Worm (Caenorhabditis elegans): ENCODE data around the gene F01F1.11.

Gene F01F1.11

ce11 chrIII:5853240-5853639, 18.4 kb downstream of the F01F1.11 start, which contains the start of gene ddx-23 (continued):
- 0 out of 2 replicates have a peak, but pooled peaks have one; percentile 2 for TF ChIP-seq nhr-19 (GFP tag; conservative IDR thresholded peaks at IDR 0.05)
- peak; percentile 11 for TF ChIP-seq dsc-1 (tag; optimal IDR thresholded peaks at IDR 0.05)
- TF ChIP-seq dpl-1 (GFP tag; optimal IDR thresholded peaks at IDR 0.05): peak; percentile 43 to 78 (median 60)
- peak; percentile 70 for TF ChIP-seq aly-2 (tag; optimal IDR thresholded peaks at IDR 0.05)

ce11 chrIII:5846412-5846811, 25.3 kb downstream of the F01F1.11 start:
- TF ChIP-seq aly-2 (tag; optimal IDR thresholded peaks at IDR 0.05) (no peak), unc-30 (tag; optimal IDR thresholded peaks at IDR 0.05) (no peak), mab-9 (GFP tag; IDR thresholded peaks at IDR 0.05) (no peak), blmp-1 (tag; optimal IDR thresholded peaks at IDR 0.05) (no peak), nhr-19 (GFP tag; conservative IDR thresholded peaks at IDR 0.05) (no peak), fos-1 (tag; optimal IDR thresholded peaks at IDR 0.05) (no peak), ztf-4 (tag; optimal IDR thresholded peaks at IDR 0.05) (no peak), nhr-47 (tag; optimal IDR thresholded peaks at IDR 0.05) (peak; percentile 11), C34B4.2 (tag; optimal IDR thresholded peaks at IDR 0.05) (no peak), snu-23 (GFP tag; optimal IDR thresholded peaks at IDR 0.05) (no peak), xbp-1 (tag; optimal IDR thresholded peaks at IDR 0.05) (no peak), sox-4 (tag; optimal IDR thresholded peaks at IDR 0.05) (no peak), lsy-2 (tag; optimal IDR thresholded peaks at IDR 0.05) (peak in 1 of 2 experiments; percentile 5), ceh-90 (tag; optimal IDR thresholded peaks at IDR 0.05) (no peak), pax-3 (tag; optimal IDR thresholded peaks at IDR 0.05) (no peak), jun-1 (tag; optimal IDR thresholded peaks at IDR 0.05) (no peak), tlp-1 (tag; optimal IDR thresholded peaks at IDR 0.05) (no peak), hlh-4 (tag; optimal IDR thresholded peaks at IDR 0.05) (no peak), nhr-20 (tag; optimal IDR thresholded peaks at IDR 0.05) (no peak), lin-15B (tag; optimal IDR thresholded peaks at IDR 0.05) (no peak), fkh-4 (tag; optimal IDR thresholded peaks at IDR 0.05; ENCODE audit: borderline replicate concordance) (no peak), lin-35 (GFP tag; optimal IDR thresholded peaks at IDR 0.05) (no peak), egl-27 (tag; optimal IDR thresholded peaks at IDR 0.05) (no peak), ceh-82 (tag; optimal IDR thresholded peaks at IDR 0.05) (peak in 1 of 3 experiments; percentile 38), nhr-71 (tag; optimal IDR thresholded peaks at IDR 0.05) (peak; percentile 20), ceh-88 (GFP tag; IDR thresholded peaks at IDR 0.05) (no peak), sup-37 (GFP tag; optimal IDR thresholded peaks at IDR 0.05) (no peak), mdl-1 (tag; optimal IDR thresholded peaks at IDR 0.05) (no peak), zag-1 (tag; optimal IDR thresholded peaks at IDR 0.05) (no peak), nhr-12 (tag; optimal IDR thresholded peaks at IDR 0.05) (no peak), F16B12.6 (tag; optimal IDR thresholded peaks at IDR 0.05) (no peak), efl-3 (GFP tag; optimal IDR thresholded peaks at IDR 0.05) (no peak), nhr-11 (tag; optimal IDR thresholded peaks at IDR 0.05) (no peak), alr-1 (tag; optimal IDR thresholded peaks at IDR 0.05; ENCODE audit: borderline replicate concordance) (no peak), egl-13 (tag; optimal IDR thresholded peaks at IDR 0.05) (no peak), pqm-1 (tag; optimal IDR thresholded peaks at IDR 0.05) (no peak), lin-14 (GFP tag; optimal IDR thresholded peaks at IDR 0.05) (peak; percentile 77), lin-13 (GFP tag; optimal IDR thresholded peaks at IDR 0.05) (no peak), ces-1 (GFP tag; optimal IDR thresholded peaks at IDR 0.05) (no peak), nhr-90 (tag; optimal IDR thresholded peaks at IDR 0.05; ENCODE audit: poor library complexity) (no peak), hlh-17 (GFP tag; optimal IDR thresholded peaks at IDR 0.05; ENCODE audit: borderline replicate concordance) (no peak), sptf-1 (tag; optimal IDR thresholded peaks at IDR 0.05) (no peak), efl-1 (optimal IDR thresholded peaks at IDR 0.05) (no peak), efl-1 (GFP tag; optimal IDR thresholded peaks at IDR 0.05 in 1 of 2) (peak in 1 of 2 experiments; percentile 27), skn-1 (tag; optimal IDR thresholded peaks at IDR 0.05) (no peak), C16A3.4 (tag; optimal IDR thresholded peaks at IDR 0.05) (no peak), dpl-1 (GFP tag; optimal IDR thresholded peaks at IDR 0.05) (no peak), tbx-2 (tag; optimal IDR thresholded peaks at IDR 0.05) (no peak), fkh-10 (GFP tag; optimal IDR thresholded peaks at IDR 0.05) (peak; percentile 78), dsc-1 (tag; optimal IDR thresholded peaks at IDR 0.05) (no peak), Y116A8C.19 (tag; optimal IDR thresholded peaks at IDR 0.05; ENCODE audit: borderline replicate concordance) (no peak)
